Fruit fly (Drosophila melanogaster): ENCODE measurements around the gene Veneno.

Veneno gene

DNA sequence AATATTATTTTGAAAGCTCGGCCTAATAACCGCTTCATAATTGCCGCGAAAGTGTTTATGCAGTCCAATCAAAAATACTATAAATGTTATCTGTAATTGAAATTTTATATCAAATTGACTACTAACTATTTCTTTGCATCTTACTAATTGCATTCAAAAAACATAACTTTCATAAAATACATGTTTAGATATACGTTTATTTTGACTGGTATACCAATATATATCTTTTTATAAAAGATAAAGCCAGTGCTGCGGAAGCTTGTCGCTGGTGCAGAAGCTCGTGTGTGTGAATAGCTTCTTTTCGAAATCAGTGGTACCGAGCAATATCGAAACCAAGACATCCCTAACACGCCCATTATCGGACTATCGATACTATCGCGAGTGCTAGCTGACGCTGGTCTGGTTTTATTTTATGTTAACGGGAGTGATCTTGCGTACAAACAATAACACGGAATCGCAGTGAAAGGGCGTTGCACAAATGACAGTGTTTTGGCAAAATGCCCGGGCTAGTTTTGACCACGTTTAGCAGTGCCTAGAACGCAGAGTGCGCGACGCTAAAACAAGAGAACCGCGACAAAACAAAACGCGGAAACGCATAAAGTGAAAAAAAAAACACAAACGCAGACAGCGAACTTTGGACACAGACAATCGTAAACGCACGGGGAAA is 12.8 kb downstream of the Veneno start, which contains the start of gene Atg13:
Gene Atg13 (plus strand): TSS at position 367 of the 667 bp plus-strand sequence.
- TF ChIP-seq insv (optimal IDR thresholded peaks at IDR 0.05) (no peak), ttk (optimal IDR thresholded peaks at IDR 0.05) (no peak), h (optimal IDR thresholded peaks at IDR 0.05) (no peak), Sin3A (optimal IDR thresholded peaks at IDR 0.05) (no peak), Myc (optimal IDR thresholded peaks at IDR 0.05) (no peak), psq (optimal IDR thresholded peaks at IDR 0.05) (no peak)

- no peak for TF ChIP-seq Sin3A (optimal IDR thresholded peaks at IDR 0.05)
- TF ChIP-seq psq (optimal IDR thresholded peaks at IDR 0.05), result no peak
- TF ChIP-seq ttk (optimal IDR thresholded peaks at IDR 0.05), result no peak
- no peak for TF ChIP-seq h (optimal IDR thresholded peaks at IDR 0.05)
Observed at dm6 chr3R:8349106-8349448, 13.3 kb downstream of the Veneno start.

DNA sequence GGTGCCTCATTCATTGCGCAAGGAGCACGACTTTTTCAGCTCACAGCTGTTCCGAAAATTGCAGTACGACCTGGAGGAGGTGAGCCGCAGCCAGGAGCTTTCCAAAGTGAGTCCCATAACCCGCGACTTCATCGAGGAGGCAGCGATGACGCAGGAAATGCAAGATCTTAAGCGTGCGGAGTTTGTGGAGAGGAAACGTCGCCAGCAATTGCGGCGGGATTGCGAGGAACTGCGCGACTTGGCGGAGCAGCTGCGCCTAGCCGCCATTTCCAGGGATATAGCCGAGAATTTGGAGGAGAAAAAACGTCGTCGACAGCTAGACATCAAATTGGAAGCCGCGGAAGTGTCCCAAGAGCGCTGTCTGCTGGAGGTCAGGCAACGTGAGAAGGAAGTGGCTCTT is 14.5 kb downstream of the Veneno start:
- no peak for TF ChIP-seq insv (optimal IDR thresholded peaks at IDR 0.05)
- TF ChIP-seq h (optimal IDR thresholded peaks at IDR 0.05), result no peak
- no peak for TF ChIP-seq psq (optimal IDR thresholded peaks at IDR 0.05)
- no peak for TF ChIP-seq Myc (optimal IDR thresholded peaks at IDR 0.05)
- no peak for TF ChIP-seq ttk (optimal IDR thresholded peaks at IDR 0.05)
- no peak for TF ChIP-seq Sin3A (optimal IDR thresholded peaks at IDR 0.05)

DNA sequence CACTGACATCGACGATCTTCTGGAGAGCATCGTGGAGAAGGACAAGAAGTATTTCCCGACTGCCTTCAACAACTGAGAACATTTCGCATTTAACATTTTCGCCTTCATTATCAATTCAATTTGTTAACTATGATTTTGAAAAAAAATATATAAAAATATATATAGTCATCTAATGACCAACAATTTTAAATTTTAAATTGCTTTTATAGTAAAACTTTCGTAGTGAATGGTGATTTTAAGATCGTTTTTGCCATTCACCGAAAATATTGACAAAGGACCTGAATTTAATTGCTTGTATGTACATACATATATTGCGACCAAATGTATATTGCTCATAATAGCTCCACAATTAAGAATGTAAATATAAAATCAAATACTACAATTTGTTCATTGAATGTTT is 15.1 kb downstream of the Veneno start, which contains the start of gene CG7352:
Gene CG7352 (plus strand): TSS at position 301 of the 400 bp plus-strand sequence.
- TF ChIP-seq insv (optimal IDR thresholded peaks at IDR 0.05), result no peak
- TF ChIP-seq psq (optimal IDR thresholded peaks at IDR 0.05), result no peak
- TF ChIP-seq h (optimal IDR thresholded peaks at IDR 0.05), result no peak
- TF ChIP-seq Myc (optimal IDR thresholded peaks at IDR 0.05), result no peak
- no peak for TF ChIP-seq ttk (optimal IDR thresholded peaks at IDR 0.05)
- no peak for TF ChIP-seq Sin3A (optimal IDR thresholded peaks at IDR 0.05)

dm6 chr3R:8344174-8344573 is 18.2 kb downstream of the Veneno start, which contains the start of gene DppIII:
Gene DppIII (plus strand): TSS chr3R:8344400.
- TF ChIP-seq psq (optimal IDR thresholded peaks at IDR 0.05) (no peak), Sin3A (optimal IDR thresholded peaks at IDR 0.05) (no peak), insv (optimal IDR thresholded peaks at IDR 0.05) (no peak), ttk (optimal IDR thresholded peaks at IDR 0.05) (no peak), Myc (optimal IDR thresholded peaks at IDR 0.05) (no peak), h (optimal IDR thresholded peaks at IDR 0.05) (no peak)

dm6 chr3R:8343251-8343744 is 19.1 kb downstream of the Veneno start, which contains the start of the genes PNKP and COX7AL:
Gene PNKP (minus strand): TSS chr3R:8343516.
Gene COX7AL (plus strand): TSS chr3R:8343669.
- no peak for TF ChIP-seq ttk (optimal IDR thresholded peaks at IDR 0.05)

DNA sequence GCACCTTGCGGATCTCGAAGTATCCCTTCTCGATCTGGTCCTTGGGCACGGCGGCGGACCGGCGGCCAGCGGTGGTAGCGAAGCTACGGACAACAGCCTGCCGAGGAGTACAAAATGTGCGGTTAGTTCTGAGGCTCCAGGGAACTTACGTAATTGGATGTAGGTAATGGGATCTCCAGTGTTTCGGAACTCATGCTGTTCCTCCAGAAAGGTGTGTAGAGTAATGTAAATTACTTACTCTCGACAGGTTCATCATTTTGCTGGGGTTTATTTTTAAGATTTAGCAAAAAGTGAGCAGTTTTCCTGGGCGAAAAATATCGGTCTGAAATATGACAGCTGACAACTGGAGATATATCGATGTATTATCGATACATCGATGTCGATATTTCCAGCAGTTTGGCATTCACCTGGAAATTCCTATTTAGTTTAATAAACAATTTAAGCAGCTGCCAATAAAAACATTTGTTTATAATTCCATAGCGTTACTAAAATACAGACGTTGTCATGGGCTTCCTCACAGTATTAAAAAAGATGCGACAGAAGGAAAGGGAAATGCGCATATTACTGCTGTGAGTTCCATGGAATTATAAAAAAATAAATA is 21.6 kb downstream of the Veneno start, which contains the start of the genes COX7A and Arl2:
Gene COX7A (minus strand): TSS at position 369 of the 601 bp plus-strand sequence.
Gene Arl2 (plus strand): TSS at position 426 of the 601 bp plus-strand sequence.
- TF ChIP-seq ttk (optimal IDR thresholded peaks at IDR 0.05) (no peak), Myc (optimal IDR thresholded peaks at IDR 0.05) (no peak), psq (optimal IDR thresholded peaks at IDR 0.05) (no peak), Sin3A (optimal IDR thresholded peaks at IDR 0.05) (no peak), insv (optimal IDR thresholded peaks at IDR 0.05) (no peak), h (optimal IDR thresholded peaks at IDR 0.05) (no peak)

DNA sequence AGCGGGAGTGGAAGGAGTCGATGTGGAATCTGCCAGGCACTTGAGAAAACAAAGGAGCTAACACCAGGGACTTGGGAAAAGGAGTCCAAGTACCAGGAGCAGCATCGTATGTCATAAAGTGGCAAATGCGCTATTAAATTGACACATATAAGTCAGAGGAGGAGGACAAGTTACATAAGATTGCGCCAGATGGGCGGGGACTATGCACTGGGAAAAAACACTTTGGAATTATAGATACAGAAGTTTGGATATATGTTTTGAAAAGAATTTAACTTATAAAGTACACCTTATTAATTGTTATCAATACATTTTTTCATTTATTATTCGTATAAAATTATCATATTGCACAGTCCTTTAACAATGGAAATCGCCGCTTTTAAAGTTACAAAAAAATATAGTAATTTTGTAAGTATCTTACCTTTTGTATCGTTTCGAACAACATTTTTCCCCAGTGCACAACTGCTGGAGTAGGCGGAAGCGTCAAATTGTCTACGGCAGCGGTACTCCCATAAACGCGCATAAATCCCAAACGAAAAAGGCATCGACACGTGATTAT is 26.3 kb downstream of the Veneno start:
- TF ChIP-seq psq (optimal IDR thresholded peaks at IDR 0.05), result no peak
- TF ChIP-seq insv (optimal IDR thresholded peaks at IDR 0.05), result no peak
- TF ChIP-seq Myc (optimal IDR thresholded peaks at IDR 0.05), result no peak
- TF ChIP-seq ttk (optimal IDR thresholded peaks at IDR 0.05), result no peak
- TF ChIP-seq Sin3A (optimal IDR thresholded peaks at IDR 0.05), result no peak
- no peak for TF ChIP-seq h (optimal IDR thresholded peaks at IDR 0.05)

- no peak for TF ChIP-seq insv (optimal IDR thresholded peaks at IDR 0.05)
- TF ChIP-seq Myc (optimal IDR thresholded peaks at IDR 0.05), result no peak
- TF ChIP-seq psq (optimal IDR thresholded peaks at IDR 0.05), result no peak
- TF ChIP-seq ttk (optimal IDR thresholded peaks at IDR 0.05), result no peak
- TF ChIP-seq h (optimal IDR thresholded peaks at IDR 0.05), result no peak
- no peak for TF ChIP-seq Sin3A (optimal IDR thresholded peaks at IDR 0.05)
Observed at dm6 chr3R:8334982-8335381, 27.4 kb downstream of the Veneno start.

DNA sequence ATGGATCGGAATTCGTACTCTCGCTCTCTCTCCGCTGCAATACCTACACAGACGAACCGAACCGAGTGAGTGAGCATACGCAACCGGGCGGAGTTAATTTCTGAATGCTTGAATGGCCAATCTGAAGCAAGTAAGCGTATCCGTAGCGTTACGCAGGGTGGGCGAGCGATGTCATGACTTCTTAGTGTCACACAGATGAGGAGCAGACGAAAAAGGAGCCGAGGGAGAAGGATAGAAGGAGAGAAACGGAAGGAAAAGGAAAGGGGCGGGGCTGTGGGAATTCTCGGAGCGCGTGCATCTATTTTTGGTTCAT is 27.9 kb downstream of the Veneno start:
- no peak for TF ChIP-seq psq (optimal IDR thresholded peaks at IDR 0.05)
- no peak for TF ChIP-seq Sin3A (optimal IDR thresholded peaks at IDR 0.05)
- no peak for TF ChIP-seq h (optimal IDR thresholded peaks at IDR 0.05)
- no peak for TF ChIP-seq ttk (optimal IDR thresholded peaks at IDR 0.05)
- no peak for TF ChIP-seq Myc (optimal IDR thresholded peaks at IDR 0.05)
- no peak for TF ChIP-seq insv (optimal IDR thresholded peaks at IDR 0.05)

DNA sequence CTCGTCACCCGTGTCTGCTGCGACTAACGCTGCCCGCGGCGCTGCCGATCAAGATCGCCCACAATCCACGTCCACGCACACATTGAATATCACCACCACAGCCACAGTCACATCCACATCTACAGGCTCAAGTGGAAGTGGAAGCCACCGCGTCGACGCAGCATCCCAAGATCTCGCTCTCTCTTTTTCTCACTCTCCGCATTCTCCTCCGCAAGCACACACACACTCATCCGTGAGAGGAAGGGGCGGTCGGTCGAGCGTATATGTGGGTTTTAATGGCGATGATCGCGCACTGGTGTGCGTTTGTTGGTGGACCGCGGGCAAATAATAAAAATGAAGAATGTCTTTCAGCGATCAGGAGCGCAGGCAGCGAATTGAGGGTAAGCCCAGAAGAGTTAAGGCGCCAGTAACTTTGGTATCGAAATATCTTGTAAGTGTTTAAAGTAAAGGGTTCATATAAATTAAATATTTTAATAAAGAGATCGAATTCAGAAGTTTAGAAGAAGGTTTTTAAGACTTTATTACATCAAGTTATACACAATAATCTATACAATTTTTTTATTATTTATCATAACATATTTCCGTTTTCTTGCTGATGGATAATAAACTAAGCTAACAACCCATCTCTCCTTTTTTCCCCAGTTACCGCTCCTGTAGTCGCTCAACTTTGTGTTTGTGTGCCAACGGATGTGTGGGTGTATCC is 28.4 kb downstream of the Veneno start, which contains the start of gene Poxm:
Gene Poxm (minus strand): TSS at position 25 of the 703 bp plus-strand sequence.
- TF ChIP-seq ttk (optimal IDR thresholded peaks at IDR 0.05), result no peak
- no peak for TF ChIP-seq Myc (optimal IDR thresholded peaks at IDR 0.05)
- no peak for TF ChIP-seq Sin3A (optimal IDR thresholded peaks at IDR 0.05)
- TF ChIP-seq h (optimal IDR thresholded peaks at IDR 0.05), result no peak
- TF ChIP-seq psq (optimal IDR thresholded peaks at IDR 0.05), result no peak

- no peak for TF ChIP-seq Myc (optimal IDR thresholded peaks at IDR 0.05)
- no peak for TF ChIP-seq Sin3A (optimal IDR thresholded peaks at IDR 0.05)
- TF ChIP-seq h (optimal IDR thresholded peaks at IDR 0.05), result no peak
- no peak for TF ChIP-seq insv (optimal IDR thresholded peaks at IDR 0.05)
- TF ChIP-seq ttk (optimal IDR thresholded peaks at IDR 0.05), result no peak
- TF ChIP-seq psq (optimal IDR thresholded peaks at IDR 0.05), result no peak
Observed at dm6 chr3R:8329628-8330027, 32.7 kb downstream of the Veneno start.

All from Kc167 (cell line).